Worm (Caenorhabditis elegans) whole organism, L4 larva: ENCODE measurements around the gene cit-1.1.
A peak's percentile ranks its signal among the peaks of the same experiment; 100 is the strongest.

ENCODE experiments used
- D1046.2 ChIP-seq: fragments of 200-800 bp; sonication (Bioruptor generic); IDR thresholded peaks from 2 replicates; pipeline ENCODE4 v1.3.6; 2022; ENCODE audit warnings: missing genetic modification characterization, missing compliant biosample characterization
- F26F4.8 ChIP-seq: fragments of 200-800 bp; sonication (Bioruptor generic); conservative IDR thresholded peaks from 2 replicates; pipeline ENCODE4 v1.3.6; 2022; ENCODE audit warnings: missing genetic modification characterization, missing compliant biosample characterization
- T20F7.1 ChIP-seq: fragments of 200-800 bp; sonication (Bioruptor generic); optimal IDR thresholded peaks from 2 replicates; lab custom pipeline; 2018; ENCODE audit warnings: mild to moderate bottlenecking, missing genetic modification characterization, missing compliant biosample characterization
- T26A8.4 ChIP-seq: fragments of 200-800 bp; sonication (Bioruptor generic); IDR thresholded peaks from 2 replicates; pipeline ENCODE4 v1.3.6; 2022; ENCODE audit warnings: missing genetic modification characterization, missing compliant biosample characterization
- Y48G9A.11 ChIP-seq: fragments of 200-800 bp; sonication (Bioruptor generic); IDR thresholded peaks from 2 replicates; pipeline ENCODE4 v1.3.6; 2022; ENCODE audit warnings: missing genetic modification reagents, missing genetic modification characterization, missing compliant biosample characterization
- Y5F2A.4 ChIP-seq: fragments of 200-800 bp; sonication (Bioruptor generic); optimal IDR thresholded peaks from 2 replicates; lab custom pipeline; 2018; ENCODE audit warnings: mild to moderate bottlenecking, missing genetic modification characterization, missing compliant biosample characterization
- Y75B8A.6 ChIP-seq: fragments of 200-800 bp; sonication (Bioruptor generic); IDR thresholded peaks from 2 replicates; pipeline ENCODE4 v1.3.6; 2022; ENCODE audit warnings: missing genetic modification reagents, missing genetic modification characterization, missing compliant biosample characterization
- aha-1 ChIP-seq: fragments of 150-350 bp; peaks from one replicate; lab custom pipeline; 2014; ENCODE audit warnings: missing biosample characterization, missing genetic modification characterization
- attf-4 ChIP-seq: sonication (generic microtip); optimal IDR thresholded peaks from 3 replicates; lab custom pipeline; 2017; ENCODE audit warnings: missing biosample characterization, missing genetic modification characterization
- ceh-28 ChIP-seq: fragments of 150-350 bp; optimal IDR thresholded peaks from 2 replicates; lab custom pipeline; 2014; ENCODE audit warnings: missing biosample characterization, missing genetic modification reagents, missing genetic modification characterization
- daf-19 ChIP-seq: fragments of 200-800 bp; sonication (Bioruptor generic); conservative IDR thresholded peaks from 2 replicates; pipeline ENCODE4 v1.3.6; 2022; ENCODE audit warnings: missing genetic modification characterization, missing compliant biosample characterization
- daf-8 ChIP-seq: fragments of 200-800 bp; sonication (Bioruptor generic); IDR thresholded peaks from 2 replicates; pipeline ENCODE4 v1.3.6; 2022; ENCODE audit warnings: missing genetic modification characterization, missing compliant biosample characterization
- dpl-1 ChIP-seq: fragments of 150-350 bp; optimal IDR thresholded peaks from 2 replicates; lab custom pipeline; 2014; ENCODE audit warnings: missing biosample characterization, missing genetic modification reagents, missing genetic modification characterization
- dve-1 ChIP-seq: sonication (generic microtip); optimal IDR thresholded peaks from 2 replicates; lab custom pipeline; 2017; ENCODE audit warnings: antibody characterized with exemption, mild to moderate bottlenecking, missing genetic modification characterization, missing compliant biosample characterization; ENCODE audit not compliant: insufficient read depth
- egl-43 ChIP-seq: fragments of 200-800 bp; sonication (Bioruptor generic); IDR thresholded peaks from 2 replicates; pipeline ENCODE4 v1.3.6; 2022; ENCODE audit warnings: missing genetic modification reagents, missing genetic modification characterization, missing compliant biosample characterization
- fkh-10 ChIP-seq: fragments of 150-350 bp; optimal IDR thresholded peaks from 2 replicates; lab custom pipeline; 2014; ENCODE audit warnings: missing biosample characterization, missing genetic modification reagents, missing genetic modification characterization
- hlh-30 ChIP-seq: sonication (generic microtip); optimal IDR thresholded peaks from 2 replicates; lab custom pipeline; 2017; ENCODE audit warnings: antibody characterized with exemption, mild to moderate bottlenecking, missing genetic modification characterization, missing compliant biosample characterization; ENCODE audit not compliant: insufficient read depth
- jun-1 ChIP-seq: fragments of 150-350 bp; optimal IDR thresholded peaks from 2 replicates; lab custom pipeline; 2014; ENCODE audit warnings: missing biosample characterization, missing genetic modification reagents, missing genetic modification characterization
- lin-1 ChIP-seq: fragments of 200-800 bp; sonication (Bioruptor generic); IDR thresholded peaks from 2 replicates; pipeline ENCODE4 v1.3.6; 2022; ENCODE audit warnings: missing genetic modification reagents, missing genetic modification characterization, missing compliant biosample characterization
- lin-15B ChIP-seq: fragments of 150-350 bp; sonication (generic microtip); optimal IDR thresholded peaks from 3 replicates; lab custom pipeline; 2014; ENCODE audit warnings: missing biosample characterization, missing genetic modification characterization
- lin-29 ChIP-seq: fragments of 200-800 bp; sonication (Bioruptor generic); IDR thresholded peaks from 2 replicates; pipeline ENCODE4 v1.3.6; 2022; ENCODE audit warnings: missing genetic modification reagents, missing genetic modification characterization, missing compliant biosample characterization
- lir-3 ChIP-seq: sonication (generic microtip); optimal IDR thresholded peaks from 2 replicates; lab custom pipeline; 2016; ENCODE audit warnings: mild to moderate bottlenecking, missing genetic modification characterization, missing compliant biosample characterization
- madf-9 ChIP-seq: fragments of 200-800 bp; sonication (Bioruptor generic); conservative IDR thresholded peaks from 2 replicates; pipeline ENCODE4 v1.3.6; 2022; ENCODE audit warnings: missing genetic modification reagents, missing genetic modification characterization, missing compliant biosample characterization
- mdt-29 ChIP-seq: fragments of 200-800 bp; sonication (Bioruptor generic); IDR thresholded peaks from 2 replicates; pipeline ENCODE4 v1.3.6; 2022; ENCODE audit warnings: missing genetic modification reagents, missing genetic modification characterization, missing compliant biosample characterization
- mxl-3 ChIP-seq: fragments of 200-800 bp; sonication (Bioruptor generic); optimal IDR thresholded peaks from 2 replicates; lab custom pipeline; 2018; ENCODE audit warnings: mild to moderate bottlenecking, missing genetic modification characterization, missing compliant biosample characterization
- nhr-10 ChIP-seq: fragments of 150-350 bp; optimal IDR thresholded peaks from 2 replicates; lab custom pipeline; 2014; ENCODE audit warnings: missing biosample characterization, missing genetic modification characterization
- nhr-11 ChIP-seq: fragments of 150-350 bp; optimal IDR thresholded peaks from 2 replicates; lab custom pipeline; 2014; ENCODE audit warnings: missing biosample characterization, missing genetic modification characterization
- nhr-111 ChIP-seq: fragments of 200-800 bp; sonication (Bioruptor generic); optimal IDR thresholded peaks from 2 replicates; lab custom pipeline; 2018; ENCODE audit warnings: mild to moderate bottlenecking, missing genetic modification characterization, missing compliant biosample characterization
- nhr-237 ChIP-seq: sonication (generic microtip); optimal IDR thresholded peaks from 2 replicates; lab custom pipeline; 2017; ENCODE audit warnings: missing biosample characterization, missing genetic modification characterization
- nhr-28 ChIP-seq: fragments of 150-350 bp; optimal IDR thresholded peaks from 2 replicates; lab custom pipeline; 2014; ENCODE audit warnings: missing biosample characterization, missing genetic modification characterization
- nhr-41 ChIP-seq: fragments of 200-800 bp; sonication (Bioruptor generic); IDR thresholded peaks from 2 replicates; pipeline ENCODE4 v1.3.6; 2022; ENCODE audit warnings: missing genetic modification reagents, missing genetic modification characterization, missing compliant biosample characterization
- nhr-6 ChIP-seq: fragments of 150-350 bp; optimal IDR thresholded peaks from 2 replicates; lab custom pipeline; 2014; ENCODE audit warnings: missing biosample characterization, missing genetic modification characterization
- nhr-77 ChIP-seq: fragments of 150-350 bp; optimal IDR thresholded peaks from 2 replicates; lab custom pipeline; 2014; ENCODE audit warnings: missing biosample characterization, missing genetic modification characterization
- pha-4 ChIP-seq, 2 experiments: fragments of 150-350 bp in 1 of 2; fragments of 200-800 bp in 1 of 2; sonication (Bioruptor generic) in 1 of 2; IDR thresholded peaks in 1 of 2; optimal IDR thresholded peaks in 1 of 2; 2 replicates each; pipeline versions ENCODE4 v1.3.6 to Lab custom; 2014 to 2022; ENCODE audit warnings: missing genetic modification characterization in 2 of 2, missing genetic modification reagents in 2 of 2, missing biosample characterization in 1 of 2, missing compliant biosample characterization in 1 of 2
- pqm-1 ChIP-seq: sonication (generic microtip); optimal IDR thresholded peaks from 2 replicates; lab custom pipeline; 2017; ENCODE audit warnings: missing biosample characterization, missing genetic modification characterization
- saeg-2 ChIP-seq: fragments of 200-800 bp; sonication (Bioruptor generic); IDR thresholded peaks from 2 replicates; pipeline ENCODE4 v1.3.6; 2022; ENCODE audit warnings: missing genetic modification reagents, missing genetic modification characterization, missing compliant biosample characterization
- sdz-12 ChIP-seq: fragments of 200-800 bp; sonication (Bioruptor generic); optimal IDR thresholded peaks from 2 replicates; lab custom pipeline; 2018; ENCODE audit warnings: mild to moderate bottlenecking, missing genetic modification characterization, missing compliant biosample characterization
- set-16 ChIP-seq: fragments of 200-800 bp; sonication (Bioruptor generic); IDR thresholded peaks from 2 replicates; pipeline ENCODE4 v1.3.6; 2022; ENCODE audit warnings: missing genetic modification reagents, missing genetic modification characterization, missing compliant biosample characterization
- unc-39 ChIP-seq: sonication (generic microtip); optimal IDR thresholded peaks from 2 replicates; lab custom pipeline; 2017; ENCODE audit warnings: missing biosample characterization, missing genetic modification characterization
- unc-62 ChIP-seq, 3 experiments: fragments of 150-350 bp in 1 of 3; sonication (generic microtip); optimal IDR thresholded peaks in 2 of 3; peaks in 1 of 3; 1 replicate in 1 of 3; 2 replicates in 2 of 3; lab custom pipeline; 2014 to 2017; ENCODE audit warnings: missing biosample characterization in 3 of 3, missing genetic modification characterization in 3 of 3, missing genetic modification reagents in 3 of 3, missing genotype in 1 of 3
- zag-1 ChIP-seq: fragments of 150-350 bp; optimal IDR thresholded peaks from 2 replicates; lab custom pipeline; 2014; ENCODE audit warnings: missing biosample characterization, missing genetic modification characterization
- zfp-3 ChIP-seq: fragments of 200-800 bp; sonication (Bioruptor generic); conservative IDR thresholded peaks from 2 replicates; pipeline ENCODE4 v1.3.6; 2022; ENCODE audit warnings: missing genetic modification reagents, missing genetic modification characterization, missing compliant biosample characterization
- zip-11 ChIP-seq: fragments of 200-800 bp; sonication (Bioruptor generic); IDR thresholded peaks from 2 replicates; pipeline ENCODE4 v1.3.6; 2022; ENCODE audit warnings: missing genetic modification characterization, missing compliant biosample characterization
- ztf-11 ChIP-seq: fragments of 150-350 bp; optimal IDR thresholded peaks from 2 replicates; lab custom pipeline; 2014; ENCODE audit warnings: missing biosample characterization, missing genetic modification characterization
- ztf-7 ChIP-seq: fragments of 150-350 bp; optimal IDR thresholded peaks from 2 replicates; lab custom pipeline; 2014; ENCODE audit warnings: missing biosample characterization, missing genetic modification characterization

Gene cit-1.1

ce11 chrIII:8029487-8029886, 19.9 kb upstream of the cit-1.1 start, which contains the start of gene F44B9.8 (continued):
- TF ChIP-seq dpl-1 (peak; percentile 87), nhr-6 (peak; percentile 5), nhr-10 (tag; lab: Kevin White, UChicago) (no peak), unc-39 (tag; lab: Kevin White, UChicago) (no peak), nhr-41 (GFP tag; lab: Robert Waterston, UW) (no peak), lin-1 (GFP tag; lab: Robert Waterston, UW) (no peak), dve-1 (tag; lab: Kevin White, UChicago) (peak; percentile 65), nhr-28 (peak; percentile 4), lin-15B (tag; lab: Kevin White, UChicago) (no peak), attf-4 (tag; lab: Kevin White, UChicago) (no peak), set-16 (no peak), nhr-111 (no peak), daf-19 (GFP tag; lab: Robert Waterston, UW) (no peak), zip-11 (GFP tag; lab: Robert Waterston, UW) (no peak), zfp-3 (GFP tag; lab: Robert Waterston, UW) (no peak), nhr-77 (tag; lab: Kevin White, UChicago) (peak; percentile 2), pqm-1 (tag; lab: Kevin White, UChicago) (no peak), T20F7.1 (GFP tag; lab: Kevin White, UChicago) (no peak), zag-1 (no peak), Y48G9A.11 (GFP tag; lab: Robert Waterston, UW) (no peak), hlh-30 (tag; lab: Kevin White, UChicago) (peak; percentile 52), lin-29 (GFP tag; lab: Robert Waterston, UW) (no peak), jun-1 (tag; lab: Kevin White, UChicago) (no peak), ztf-7 (tag; lab: Kevin White, UChicago) (no peak), ceh-28 (tag; lab: Kevin White, UChicago) (no peak), sdz-12 (GFP tag; lab: Kevin White, UChicago) (no peak)

- TF ChIP-seq aha-1 (tag; lab: Kevin White, UChicago): peak; percentile 28
- TF ChIP-seq zfp-3 (GFP tag; lab: Robert Waterston, UW): no peak
- TF ChIP-seq, all 104 proteins: peak for 1
Measured at ce11 chrIII:8027942-8028341, 18.3 kb upstream of the cit-1.1 start, which contains the start of gene mdt-30. Gene mdt-30 (minus strand): TSS chrIII:8028042.

ce11 chrIII:8022077-8022476, 12.5 kb upstream of the cit-1.1 start, which contains the start of gene F44B9.2:
Gene F44B9.2 (plus strand): TSS chrIII:8022463.
- TF ChIP-seq nhr-28 (no peak), F26F4.8 (GFP tag; lab: Robert Waterston, UW) (no peak), unc-62 (GFP tag; optimal IDR thresholded peaks at IDR 0.05 in 1 of 2; lab: Kevin White, UChicago) (peak in 1 of 2 experiments; percentile 95), unc-62 (tag; optimal IDR thresholded peaks at IDR 0.05; lab: Kevin White, UChicago) (no peak), aha-1 (tag; lab: Kevin White, UChicago) (peak; percentile 46)

- TF ChIP-seq T26A8.4 (GFP tag; lab: Robert Waterston, UW) (peak; percentile 56), D1046.2 (GFP tag; lab: Robert Waterston, UW) (no peak), madf-9 (GFP tag; lab: Robert Waterston, UW) (0 out of 2 replicates have a peak, but pooled peaks have one; percentile 21), nhr-237 (tag; lab: Kevin White, UChicago) (no peak), unc-62 (GFP tag; optimal IDR thresholded peaks at IDR 0.05 in 1 of 2; lab: Kevin White, UChicago) (no peak), unc-62 (tag; optimal IDR thresholded peaks at IDR 0.05; lab: Kevin White, UChicago) (no peak), Y48G9A.11 (GFP tag; lab: Robert Waterston, UW) (no peak), mxl-3 (GFP tag; lab: Kevin White, UChicago) (peak; percentile 62), Y5F2A.4 (no peak), lir-3 (tag; lab: Kevin White, UChicago) (no peak), fkh-10 (GFP tag; lab: Kevin White, UChicago) (no peak), ztf-11 (tag; lab: Kevin White, UChicago) (no peak), nhr-11 (tag; lab: Kevin White, UChicago) (no peak), pha-4 (GFP tag; IDR thresholded peaks at IDR 0.05; lab: Robert Waterston, UW) (no peak), pha-4 (tag; optimal IDR thresholded peaks at IDR 0.05; lab: Kevin White, UChicago) (peak; percentile 74), saeg-2 (no peak), hlh-30 (tag; lab: Kevin White, UChicago) (peak; percentile 78), egl-43 (no peak), set-16 (no peak), daf-8 (GFP tag; lab: Robert Waterston, UW) (no peak), mdt-29 (GFP tag; lab: Robert Waterston, UW) (0 out of 2 replicates have a peak, but pooled peaks have one; percentile 18), Y75B8A.6 (GFP tag; lab: Robert Waterston, UW) (no peak)
Measured at ce11 chrIII:8020823-8021332, 11.3 kb upstream of the cit-1.1 start, which contains the start of gene lin-36. Gene lin-36 (minus strand): TSS chrIII:8020873.
